Worm (Caenorhabditis elegans): ENCODE measurements around the gene Y53C12A.3.

- TF ChIP-seq hlh-15 (tag; optimal IDR thresholded peaks at IDR 0.05) (no peak), ttx-3 (tag; optimal IDR thresholded peaks at IDR 0.05) (no peak), pat-9 (tag; optimal IDR thresholded peaks at IDR 0.05) (no peak)
These were observed 40.0 kb upstream of the Y53C12A.3 start, which contains the start of the genes Y53C12B.1 and nos-3 for ce11 chrII:9746069-9746468.

All from whole organism, late embryonic.